Worm (Caenorhabditis elegans) whole organism, early embryonic: ENCODE data around the gene ZK1251.3.

Experiments
- F13C5.2 ChIP-seq: sonication (generic microtip); optimal IDR thresholded peaks from 2 replicates; lab custom pipeline; 2017; ENCODE audit warnings: mild to moderate bottlenecking, missing genetic modification characterization, inconsistent platforms, missing compliant biosample characterization
- ama-1 ChIP-seq: fragments of 150-350 bp; optimal IDR thresholded peaks from 2 replicates; lab custom pipeline; 2014
- ceh-13 ChIP-seq: fragments of 200-800 bp; sonication (Bioruptor generic); optimal IDR thresholded peaks from 2 replicates; lab custom pipeline; 2018; ENCODE audit warnings: mild to moderate bottlenecking, missing genetic modification characterization, missing compliant biosample characterization
- flt-1 ChIP-seq: fragments of 200-800 bp; sonication (Bioruptor generic); IDR thresholded peaks from 2 replicates; pipeline ENCODE4 v1.3.6; 2022; ENCODE audit warnings: missing genetic modification characterization, missing compliant biosample characterization
- hnd-1 ChIP-seq: sonication (generic microtip); optimal IDR thresholded peaks from 2 replicates; lab custom pipeline; 2016; ENCODE audit warnings: missing genetic modification characterization, missing compliant biosample characterization
- scrt-1 ChIP-seq: fragments of 200-800 bp; sonication (Bioruptor generic); IDR thresholded peaks from 2 replicates; pipeline ENCODE4 v1.3.6; 2022; ENCODE audit warnings: missing genetic modification characterization, missing compliant biosample characterization
- tbx-11 ChIP-seq: fragments of 200-800 bp; sonication (Bioruptor generic); IDR thresholded peaks from 2 replicates; pipeline ENCODE4 v1.3.6; 2022; ENCODE audit warnings: missing genetic modification characterization, missing compliant biosample characterization
- tbx-37 ChIP-seq: fragments of 200-800 bp; sonication (Bioruptor generic); conservative IDR thresholded peaks from 2 replicates; pipeline ENCODE4 v1.3.6; 2022; ENCODE audit warnings: missing genetic modification reagents, missing genetic modification characterization, missing compliant biosample characterization
- tra-4 ChIP-seq: sonication (generic microtip); optimal IDR thresholded peaks from 2 replicates; lab custom pipeline; 2017; ENCODE audit warnings: missing genetic modification characterization, missing compliant biosample characterization

DNA sequence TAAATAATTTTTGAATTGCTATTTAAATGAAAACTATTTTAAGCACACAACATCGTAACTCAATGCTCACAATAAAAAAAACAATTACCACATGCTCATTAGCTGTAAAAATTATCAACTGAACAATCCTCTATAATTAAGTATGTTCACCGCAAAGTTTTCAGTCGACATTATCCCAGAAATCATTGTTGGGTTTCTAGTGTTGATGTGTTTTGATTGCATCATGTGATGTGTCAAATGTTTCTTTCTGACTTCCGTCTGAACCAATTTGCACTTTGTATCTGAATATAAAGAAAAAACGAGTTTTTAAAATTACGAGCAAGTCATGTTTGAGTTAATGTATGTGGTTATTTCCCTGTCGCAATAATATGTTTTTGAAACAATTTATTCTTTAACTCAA is 34.4 kb downstream of the ZK1251.3 start:
- no peak for TF ChIP-seq tbx-11 (GFP tag; lab: Robert Waterston, UW)
- TF ChIP-seq tbx-37 (GFP tag; lab: Robert Waterston, UW): no peak
- no peak for TF ChIP-seq tra-4 (tag; lab: Kevin White, UChicago)
- TF ChIP-seq flt-1 (GFP tag; lab: Robert Waterston, UW): no peak
- no peak for TF ChIP-seq F13C5.2 (tag; lab: Kevin White, UChicago)
- TF ChIP-seq scrt-1 (GFP tag; lab: Robert Waterston, UW): no peak
- no peak for TF ChIP-seq ama-1
- no peak for TF ChIP-seq hnd-1 (tag; lab: Kevin White, UChicago)
- TF ChIP-seq ceh-13 (GFP tag; lab: Kevin White, UChicago): no peak
